Worm (Caenorhabditis elegans): Measurements from ENCODE around the gene K08E3.2.
A peak's percentile ranks its signal among the peaks of the same experiment; 100 is the strongest.

Gene K08E3.2

DNA sequence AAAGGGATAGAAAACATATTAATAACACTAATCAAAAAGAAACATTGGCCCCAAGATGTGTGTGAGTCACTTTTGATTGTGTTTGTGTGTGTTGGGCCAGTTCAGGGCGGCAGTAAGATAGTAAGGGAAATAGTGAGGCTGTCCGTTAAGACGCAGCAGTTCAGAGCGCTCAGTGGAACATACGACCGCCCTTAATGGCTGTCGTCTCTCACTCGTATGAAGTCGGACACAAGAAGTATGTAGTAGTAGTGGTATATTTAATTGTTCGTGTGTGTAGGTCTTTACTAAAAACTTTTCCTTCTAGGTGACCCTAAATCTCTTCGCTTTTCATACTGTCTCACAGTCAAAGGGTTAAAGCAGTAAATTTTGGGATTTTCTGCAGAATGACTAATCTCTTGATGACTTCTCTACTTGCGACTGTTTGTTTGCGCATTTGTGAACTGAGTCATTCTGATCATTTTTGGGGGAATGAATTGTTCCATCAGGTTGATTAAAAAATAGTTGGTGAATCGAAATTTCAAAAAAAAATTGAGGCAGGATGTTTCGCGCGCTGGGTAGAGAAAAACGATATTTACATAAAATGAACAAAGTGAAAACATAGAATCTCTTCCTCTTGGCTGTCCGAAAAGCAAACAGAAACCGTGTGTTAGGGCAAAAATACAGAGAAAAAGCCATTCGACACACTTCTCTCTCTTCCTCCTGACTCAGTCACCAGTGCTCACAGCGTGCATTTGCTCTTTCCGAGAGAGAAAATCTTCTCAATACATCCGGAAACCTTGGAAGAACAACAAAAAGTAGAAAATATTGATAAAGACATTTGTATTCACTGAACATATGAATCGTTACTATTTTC, 15.0 kb upstream of the K08E3.2 start (continued):
- TF ChIP-seq pax-3 (tag; optimal IDR thresholded peaks at IDR 0.05): no peak
- TF ChIP-seq elt-2 (tag; optimal IDR thresholded peaks at IDR 0.05): peak; percentile 31
- no peak for TF ChIP-seq nhr-11 (tag; optimal IDR thresholded peaks at IDR 0.05)
- TF ChIP-seq zag-1 (tag; optimal IDR thresholded peaks at IDR 0.05): no peak
- TF ChIP-seq F16B12.6 (tag; optimal IDR thresholded peaks at IDR 0.05): no peak
- TF ChIP-seq fkh-4 (tag; optimal IDR thresholded peaks at IDR 0.05; ENCODE audit: borderline replicate concordance): no peak
- no peak for TF ChIP-seq dsc-1 (tag; optimal IDR thresholded peaks at IDR 0.05)
- no peak for TF ChIP-seq aly-2 (tag; optimal IDR thresholded peaks at IDR 0.05)
- TF ChIP-seq nhr-84 (tag; optimal IDR thresholded peaks at IDR 0.05): no peak
- peak; percentile 62 for TF ChIP-seq nhr-85 (tag)
- no peak for TF ChIP-seq fos-1 (tag; optimal IDR thresholded peaks at IDR 0.05)
- TF ChIP-seq pqm-1 (tag; optimal IDR thresholded peaks at IDR 0.05): no peak
- no peak for TF ChIP-seq nhr-90 (tag; optimal IDR thresholded peaks at IDR 0.05; ENCODE audit: poor library complexity)
- no peak for TF ChIP-seq elt-3 (tag; optimal IDR thresholded peaks at IDR 0.05)
- no peak for TF ChIP-seq egl-27 (tag; optimal IDR thresholded peaks at IDR 0.05)
- TF ChIP-seq isw-1 (GFP tag; IDR thresholded peaks at IDR 0.05): no peak
- TF ChIP-seq egl-13 (tag; optimal IDR thresholded peaks at IDR 0.05): no peak
- no peak for TF ChIP-seq efl-1 (optimal IDR thresholded peaks at IDR 0.05)
- TF ChIP-seq efl-1 (GFP tag; optimal IDR thresholded peaks at IDR 0.05 in 1 of 2): peak in 1 of 2 experiments; percentile 55
- TF ChIP-seq efl-3 (GFP tag; optimal IDR thresholded peaks at IDR 0.05): no peak
- no peak for TF ChIP-seq ztf-11 (tag; optimal IDR thresholded peaks at IDR 0.05)
- no peak for TF ChIP-seq nhr-237 (tag; optimal IDR thresholded peaks at IDR 0.05)
- peak; percentile 76 for TF ChIP-seq lin-14 (GFP tag; optimal IDR thresholded peaks at IDR 0.05)
- no peak for TF ChIP-seq sox-4 (tag; optimal IDR thresholded peaks at IDR 0.05)
- no peak for TF ChIP-seq hlh-17 (GFP tag; optimal IDR thresholded peaks at IDR 0.05; ENCODE audit: borderline replicate concordance)
- TF ChIP-seq vab-15 (tag; optimal IDR thresholded peaks at IDR 0.05): no peak
- TF ChIP-seq nhr-12 (tag; optimal IDR thresholded peaks at IDR 0.05): no peak
- no peak for TF ChIP-seq ceh-8 (GFP tag; optimal IDR thresholded peaks at IDR 0.05)
- no peak for TF ChIP-seq ces-1 (GFP tag; optimal IDR thresholded peaks at IDR 0.05)
- no peak for TF ChIP-seq mef-2 (tag; optimal IDR thresholded peaks at IDR 0.05)
- TF ChIP-seq mab-9 (GFP tag; IDR thresholded peaks at IDR 0.05): no peak
- TF ChIP-seq nhr-47 (tag; optimal IDR thresholded peaks at IDR 0.05): peak; percentile 24
- no peak for TF ChIP-seq jun-1 (tag; optimal IDR thresholded peaks at IDR 0.05)
- TF ChIP-seq unc-86 (tag; optimal IDR thresholded peaks at IDR 0.05): no peak
- TF ChIP-seq unc-130 (tag; optimal IDR thresholded peaks at IDR 0.05): peak; percentile 11
- no peak for TF ChIP-seq snpc-4 (tag; optimal IDR thresholded peaks at IDR 0.05)
- TF ChIP-seq nhr-76 (tag; optimal IDR thresholded peaks at IDR 0.05): no peak
- TF ChIP-seq ceh-88 (GFP tag; IDR thresholded peaks at IDR 0.05): no peak
- peak; percentile 12 for TF ChIP-seq nhr-71 (tag; optimal IDR thresholded peaks at IDR 0.05)

DNA sequence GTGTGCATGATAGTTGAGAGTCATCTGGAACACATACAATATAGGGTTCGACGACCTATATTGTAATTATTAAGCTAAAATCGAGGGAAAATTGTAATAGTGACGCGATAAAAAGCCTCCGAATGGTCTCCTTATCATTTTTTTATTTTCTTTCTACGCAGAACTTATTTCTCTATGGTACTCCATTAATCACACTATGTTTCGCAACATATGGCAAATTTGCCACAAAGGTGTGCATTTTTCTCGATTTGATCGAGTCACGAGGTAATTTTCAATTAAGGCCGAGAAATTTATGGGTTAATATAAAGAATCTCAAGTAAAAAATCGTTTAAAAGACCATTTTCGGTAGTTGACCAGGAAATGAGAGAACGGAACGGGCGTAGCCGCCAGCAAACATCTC, 13.6 kb upstream of the K08E3.2 start, which contains the start of gene dbn-1:
TSS of gene dbn-1 (minus strand) at position 24 of the 400 bp plus-strand sequence.
- no peak for TF ChIP-seq nhr-90 (tag; optimal IDR thresholded peaks at IDR 0.05; ENCODE audit: poor library complexity)
- TF ChIP-seq pqm-1 (tag; optimal IDR thresholded peaks at IDR 0.05): no peak
- no peak for TF ChIP-seq ztf-11 (tag; optimal IDR thresholded peaks at IDR 0.05)
- TF ChIP-seq C34B4.2 (tag; optimal IDR thresholded peaks at IDR 0.05): no peak
- TF ChIP-seq mef-2 (tag; optimal IDR thresholded peaks at IDR 0.05): no peak
- no peak for TF ChIP-seq nhr-28 (tag; optimal IDR thresholded peaks at IDR 0.05)
- no peak for TF ChIP-seq snu-23 (GFP tag; optimal IDR thresholded peaks at IDR 0.05)
- no peak for TF ChIP-seq nhr-237 (tag; optimal IDR thresholded peaks at IDR 0.05)
- TF ChIP-seq unc-130 (tag; optimal IDR thresholded peaks at IDR 0.05): no peak
- TF ChIP-seq sox-4 (tag; optimal IDR thresholded peaks at IDR 0.05): no peak
- TF ChIP-seq nhr-85 (tag): peak; percentile 20
- no peak for TF ChIP-seq efl-1 (optimal IDR thresholded peaks at IDR 0.05)
- peak in 1 of 2 experiments; percentile 9 for TF ChIP-seq efl-1 (GFP tag; optimal IDR thresholded peaks at IDR 0.05 in 1 of 2)
- TF ChIP-seq fkh-8 (tag; optimal IDR thresholded peaks at IDR 0.05): no peak
- no peak for TF ChIP-seq unc-30 (tag; optimal IDR thresholded peaks at IDR 0.05)
- TF ChIP-seq mab-9 (GFP tag; IDR thresholded peaks at IDR 0.05): no peak
- TF ChIP-seq fkh-4 (tag; optimal IDR thresholded peaks at IDR 0.05; ENCODE audit: borderline replicate concordance): no peak
- TF ChIP-seq mep-1 (tag; optimal IDR thresholded peaks at IDR 0.05): no peak
- TF ChIP-seq nhr-77 (tag; optimal IDR thresholded peaks at IDR 0.05): no peak
- TF ChIP-seq zag-1 (tag; optimal IDR thresholded peaks at IDR 0.05): no peak
- TF ChIP-seq elt-2 (tag; optimal IDR thresholded peaks at IDR 0.05): peak; percentile 38
- TF ChIP-seq lin-15B (tag; optimal IDR thresholded peaks at IDR 0.05): no peak
